Fruit fly (Drosophila melanogaster): ENCODE data around the gene MSAmiP.

The MSAmiP gene

dm6 chr3R:16896193-16896592, at the start of gene MSAmiP:
Gene MSAmiP (minus strand): TSS chr3R:16896293.
- TF ChIP-seq esn (GFP tag; optimal IDR thresholded peaks at IDR 0.05) (no peak), Ets21C (GFP tag; optimal IDR thresholded peaks at IDR 0.05) (no peak), CG15336 (GFP tag; IDR thresholded peaks at IDR 0.05) (no peak), Gug (GFP tag; IDR thresholded peaks at IDR 0.05) (no peak), CG34406 (GFP tag; optimal IDR thresholded peaks at IDR 0.05) (no peak), spab (GFP tag; optimal IDR thresholded peaks at IDR 0.05) (no peak), CG6854 (GFP tag; optimal IDR thresholded peaks at IDR 0.05) (no peak), ss (GFP tag; optimal IDR thresholded peaks at IDR 0.05) (no peak), svp (GFP tag) (no peak), CG3032 (tag; optimal IDR thresholded peaks at IDR 0.05) (no peak), Ets96B (tag; optimal IDR thresholded peaks at IDR 0.05) (no peak), CG6163 (GFP tag; IDR thresholded peaks at IDR 0.05) (no peak)

dm6 chr3R:16944267-16944666, 48.2 kb upstream of the MSAmiP start:
- TF ChIP-seq svp (GFP tag), result peak; percentile 59
- no peak for TF ChIP-seq CG8119 (GFP tag; IDR thresholded peaks at IDR 0.05)

- peak; percentile 53 for TF ChIP-seq svp (GFP tag)
- peak; percentile 57 for TF ChIP-seq Eip78C (GFP tag)
- TF ChIP-seq OdsH (GFP tag; optimal IDR thresholded peaks at IDR 0.05), result no peak
- peak; percentile 4 for TF ChIP-seq topi (GFP tag; optimal IDR thresholded peaks at IDR 0.05)
- TF ChIP-seq CG6163 (GFP tag; IDR thresholded peaks at IDR 0.05), result peak; percentile 63; the same call in 2 of the 3 replicates
- peak; percentile 12 for TF ChIP-seq lz (GFP tag; optimal IDR thresholded peaks at IDR 0.05)
- peak; percentile 2 for TF ChIP-seq dsx (GFP tag; optimal IDR thresholded peaks at IDR 0.05; ENCODE audit: poor library complexity, severe bottlenecking)
- peak; percentile 16 for TF ChIP-seq CG3919 (GFP tag; optimal IDR thresholded peaks at IDR 0.05)
- no peak for TF ChIP-seq Ets21C (GFP tag; optimal IDR thresholded peaks at IDR 0.05)
- TF ChIP-seq Sox15 (GFP tag; optimal IDR thresholded peaks at IDR 0.05), result no peak
- TF ChIP-seq Ets96B (tag; optimal IDR thresholded peaks at IDR 0.05), result peak; percentile 19
Measured at dm6 chr3R:16941285-16941684, 45.2 kb upstream of the MSAmiP start.

- TF ChIP-seq CG6276 (GFP tag; optimal IDR thresholded peaks at IDR 0.05), result no peak
- no peak for TF ChIP-seq CG8119 (GFP tag; IDR thresholded peaks at IDR 0.05)
- TF ChIP-seq OdsH (GFP tag; optimal IDR thresholded peaks at IDR 0.05), result no peak
- no peak for TF ChIP-seq Hr38 (GFP tag; optimal IDR thresholded peaks at IDR 0.05)
- no peak for TF ChIP-seq achi (GFP tag; optimal IDR thresholded peaks at IDR 0.05)
- no peak for TF ChIP-seq CG11294 (GFP tag; IDR thresholded peaks at IDR 0.05)
- no peak for TF ChIP-seq salr (GFP tag; optimal IDR thresholded peaks at IDR 0.05)
- no peak for TF ChIP-seq CG8319 (GFP tag; optimal IDR thresholded peaks at IDR 0.05)
- TF ChIP-seq CG11902 (GFP tag; optimal IDR thresholded peaks at IDR 0.05), result no peak
- no peak for TF ChIP-seq CG3919 (GFP tag; optimal IDR thresholded peaks at IDR 0.05)
- TF ChIP-seq Blimp-1 (GFP tag; optimal IDR thresholded peaks at IDR 0.05), result no peak
- TF ChIP-seq CG15336 (GFP tag; IDR thresholded peaks at IDR 0.05), result no peak
- no peak for TF ChIP-seq CG6854 (GFP tag; optimal IDR thresholded peaks at IDR 0.05)
- TF ChIP-seq esn (GFP tag; optimal IDR thresholded peaks at IDR 0.05), result no peak
- TF ChIP-seq cyc (GFP tag; optimal IDR thresholded peaks at IDR 0.05), result no peak
- no peak for TF ChIP-seq CG10669 (GFP tag; optimal IDR thresholded peaks at IDR 0.05)
- TF ChIP-seq CG6163 (GFP tag; IDR thresholded peaks at IDR 0.05), result no peak
- TF ChIP-seq Hr39 (GFP tag; optimal IDR thresholded peaks at IDR 0.05), result no peak
- no peak for TF ChIP-seq Ets96B (tag; optimal IDR thresholded peaks at IDR 0.05)
- TF ChIP-seq spab (GFP tag; optimal IDR thresholded peaks at IDR 0.05), result no peak
Measured at dm6 chr3R:16940520-16940919, 44.4 kb upstream of the MSAmiP start.

dm6 chr3R:16936319-16936718, 40.2 kb upstream of the MSAmiP start:
- TF ChIP-seq CG11762 (GFP tag; optimal IDR thresholded peaks at IDR 0.05; ENCODE audit: insufficient read depth) (no peak), vri (GFP tag; optimal IDR thresholded peaks at IDR 0.05) (no peak), fd85E (GFP tag; optimal IDR thresholded peaks at IDR 0.05) (no peak), topi (GFP tag; optimal IDR thresholded peaks at IDR 0.05) (no peak)

All from whole organism, prepupa.